Fruit fly (Drosophila melanogaster) whole organism, embryonic: ENCODE data around the gene CG33510.

Experiments
- CG10366 ChIP-seq: fragments of 200-800 bp; sonication (Bioruptor generic); IDR thresholded peaks from 2 replicates; pipeline ENCODE4 v1.3.6; 2022; ENCODE audit warnings: missing biosample characterization, missing genetic modification characterization
- CG12769 ChIP-seq: fragments of 200-800 bp; sonication (Bioruptor generic); optimal IDR thresholded peaks from 2 replicates; lab custom pipeline; 2019; ENCODE audit warnings: missing biosample characterization, mild to moderate bottlenecking, missing genetic modification characterization, moderate library complexity
- CG13123 ChIP-seq: fragments of 200-800 bp; sonication (Bioruptor generic); optimal IDR thresholded peaks from 2 replicates; lab custom pipeline; 2016; ENCODE audit warnings: missing biosample characterization, missing genetic modification characterization
- CG15514 ChIP-seq: fragments of 200-800 bp; sonication (Bioruptor generic); optimal IDR thresholded peaks from 3 replicates; lab custom pipeline; 2017; ENCODE audit warnings: missing biosample characterization, missing genetic modification characterization, mild to moderate bottlenecking, moderate library complexity, missing genetic modification reagents
- CG15601 ChIP-seq: fragments of 200-800 bp; sonication (Bioruptor generic); optimal IDR thresholded peaks from 3 replicates; lab custom pipeline; 2019; ENCODE audit warnings: missing biosample characterization, mild to moderate bottlenecking, missing genetic modification characterization, moderate library complexity
- CG1603 ChIP-seq: fragments of 200-800 bp; sonication (Bioruptor generic); optimal IDR thresholded peaks from 2 replicates; lab custom pipeline; 2019; ENCODE audit warnings: missing biosample characterization, mild to moderate bottlenecking, missing genetic modification characterization, moderate library complexity
- CG17612 ChIP-seq: fragments of 200-800 bp; sonication (Bioruptor generic); IDR thresholded peaks from 2 replicates; pipeline ENCODE4 v1.3.6; 2022; ENCODE audit warnings: missing biosample characterization, missing genetic modification characterization
- CG18476 ChIP-seq: fragments of 200-800 bp; sonication (Bioruptor generic); optimal IDR thresholded peaks from 2 replicates; lab custom pipeline; 2016; ENCODE audit warnings: missing biosample characterization, mild to moderate bottlenecking, missing genetic modification characterization
- CG18764 ChIP-seq: fragments of 200-800 bp; sonication (Bioruptor generic); optimal IDR thresholded peaks from 3 replicates; lab custom pipeline; 2016; ENCODE audit warnings: missing biosample characterization, missing genetic modification characterization
- CG2120 ChIP-seq: fragments of 200-800 bp; sonication (Bioruptor generic); optimal IDR thresholded peaks from 3 replicates; lab custom pipeline; 2016; ENCODE audit warnings: missing biosample characterization, missing genetic modification characterization
- CG4328 ChIP-seq: fragments of 200-800 bp; sonication (Bioruptor generic); optimal IDR thresholded peaks from 3 replicates; lab custom pipeline; 2017; ENCODE audit warnings: missing biosample characterization, missing genetic modification reagents, missing genetic modification characterization
- CG4404 ChIP-seq: fragments of 200-800 bp; sonication (Bioruptor generic); IDR thresholded peaks from 2 replicates; pipeline ENCODE4 v1.3.6; 2022; ENCODE audit warnings: missing biosample characterization, missing genetic modification characterization
- CG6683 ChIP-seq: fragments of 200-800 bp; sonication (Bioruptor generic); optimal IDR thresholded peaks from 2 replicates; lab custom pipeline; 2017; ENCODE audit warnings: missing biosample characterization, mild to moderate bottlenecking, missing genetic modification characterization, missing genetic modification reagents
- CG8388 ChIP-seq: fragments of 200-800 bp; sonication (Bioruptor generic); optimal IDR thresholded peaks from 2 replicates; lab custom pipeline; 2019; ENCODE audit warnings: missing biosample characterization, mild to moderate bottlenecking, missing genetic modification characterization, moderate library complexity
- CG9797 ChIP-seq: fragments of 200-800 bp; sonication (Bioruptor generic); optimal IDR thresholded peaks from 3 replicates; lab custom pipeline; 2018; ENCODE audit warnings: missing biosample characterization, mild to moderate bottlenecking, missing genetic modification characterization
- Dip3 ChIP-seq: fragments of 200-800 bp; sonication (Bioruptor generic); optimal IDR thresholded peaks from 3 replicates; lab custom pipeline; 2016; ENCODE audit warnings: missing biosample characterization, missing genetic modification characterization
- Doc2 ChIP-seq: fragments of 200-800 bp; sonication (Bioruptor generic); IDR thresholded peaks from 2 replicates; pipeline ENCODE4 v1.3.6; 2022; ENCODE audit warnings: missing biosample characterization, missing genetic modification characterization
- Ets97D ChIP-seq: fragments of 200-800 bp; sonication (Bioruptor generic); optimal IDR thresholded peaks from 3 replicates; lab custom pipeline; 2016; ENCODE audit warnings: missing biosample characterization, missing genetic modification characterization
- Fer1 ChIP-seq: fragments of 200-800 bp; sonication (Bioruptor generic); optimal IDR thresholded peaks from 2 replicates; lab custom pipeline; 2017; ENCODE audit warnings: missing biosample characterization, mild to moderate bottlenecking, missing genetic modification characterization
- Gug ChIP-seq: fragments of 200-800 bp; sonication (Bioruptor generic); IDR thresholded peaks from 4 replicates; pipeline ENCODE4 v1.3.6; 2022; ENCODE audit warnings: missing biosample characterization, missing genetic modification characterization
- Lhr ChIP-seq: fragments of 200-800 bp; sonication (Bioruptor generic); optimal IDR thresholded peaks from 3 replicates; lab custom pipeline; 2017; ENCODE audit warnings: mild to moderate bottlenecking, missing biosample characterization, missing genetic modification reagents, missing genetic modification characterization
- Lim3 ChIP-seq: fragments of 200-800 bp; sonication (Bioruptor generic); IDR thresholded peaks from 2 replicates; pipeline ENCODE4 v1.3.6; 2022; ENCODE audit warnings: missing biosample characterization, missing genetic modification characterization
- Myb ChIP-seq: fragments of 200-800 bp; sonication (Bioruptor generic); optimal IDR thresholded peaks from 2 replicates; lab custom pipeline; 2016; ENCODE audit warnings: missing biosample characterization, missing genetic modification characterization
- NC2β ChIP-seq: fragments of 200-800 bp; sonication (Bioruptor generic); optimal IDR thresholded peaks from 2 replicates; lab custom pipeline; 2016; ENCODE audit warnings: missing biosample characterization, missing genetic modification characterization
- Nf-YA ChIP-seq: fragments of 200-800 bp; sonication (Bioruptor generic); IDR thresholded peaks from 2 replicates; pipeline ENCODE4 v1.3.6; 2022; ENCODE audit warnings: missing biosample characterization, missing genetic modification characterization
- NfI ChIP-seq: fragments of 200-800 bp; sonication (Bioruptor generic); optimal IDR thresholded peaks from 3 replicates; lab custom pipeline; 2018; ENCODE audit warnings: missing biosample characterization, mild to moderate bottlenecking, missing genetic modification characterization, moderate library complexity
- Optix ChIP-seq: fragments of 200-800 bp; sonication (Bioruptor generic); IDR thresholded peaks from 3 replicates; pipeline ENCODE4 v1.3.6; 2022; ENCODE audit warnings: missing biosample characterization, missing genetic modification characterization
- Rfx ChIP-seq: fragments of 200-800 bp; sonication (Bioruptor generic); IDR thresholded peaks from 2 replicates; pipeline ENCODE4 v1.3.6; 2022; ENCODE audit warnings: missing biosample characterization, missing genetic modification characterization
- amos ChIP-seq: fragments of 200-800 bp; sonication (Bioruptor generic); IDR thresholded peaks from 2 replicates; pipeline ENCODE4 v1.3.6; 2022; ENCODE audit warnings: missing biosample characterization, missing genetic modification characterization; ENCODE audit not compliant: partially characterized antibody
- cad ChIP-seq: fragments of >200 bp; optimal IDR thresholded peaks from 2 replicates; lab custom pipeline; 2017; ENCODE audit warnings: missing biosample characterization, missing genetic modification characterization
- caup ChIP-seq: fragments of 200-800 bp; sonication (Bioruptor generic); optimal IDR thresholded peaks from 3 replicates; lab custom pipeline; 2017; ENCODE audit warnings: missing biosample characterization, mild to moderate bottlenecking, missing genetic modification characterization, moderate library complexity; ENCODE audit not compliant: severe bottlenecking
- chif ChIP-seq, 2 experiments: fragments of 200-800 bp; sonication (Bioruptor generic); optimal IDR thresholded peaks; 3 replicates each; lab custom pipeline; 2016; ENCODE audit warnings: missing biosample characterization in 2 of 2, missing genetic modification characterization in 2 of 2
- disco-r ChIP-seq: fragments of 200-800 bp; sonication (Bioruptor generic); optimal IDR thresholded peaks from 2 replicates; lab custom pipeline; 2016; ENCODE audit warnings: missing biosample characterization, missing genetic modification characterization
- ems ChIP-seq: fragments of 200-800 bp; sonication (Bioruptor generic); optimal IDR thresholded peaks from 3 replicates; lab custom pipeline; 2016; ENCODE audit warnings: missing biosample characterization, missing genetic modification characterization
- eve ChIP-seq, 2 experiments: fragments of >200 bp; optimal IDR thresholded peaks; 2 replicates each; lab custom pipeline; 2017; ENCODE audit warnings: missing biosample characterization in 2 of 2, missing genetic modification characterization in 2 of 2
- ewg ChIP-seq: fragments of 200-800 bp; sonication (Bioruptor generic); optimal IDR thresholded peaks from 3 replicates; lab custom pipeline; 2017; ENCODE audit warnings: mild to moderate bottlenecking, missing biosample characterization, missing genetic modification reagents, missing genetic modification characterization
- eyg ChIP-seq: fragments of 200-800 bp; sonication (Bioruptor generic); optimal IDR thresholded peaks from 3 replicates; lab custom pipeline; 2016; ENCODE audit warnings: missing biosample characterization, missing genetic modification characterization
- gfzf ChIP-seq: fragments of 200-800 bp; sonication (Bioruptor generic); optimal IDR thresholded peaks from 2 replicates; lab custom pipeline; 2016; ENCODE audit warnings: missing biosample characterization, mild to moderate bottlenecking, missing genetic modification characterization, moderate library complexity
- hth ChIP-seq: fragments of >200 bp; optimal IDR thresholded peaks from 2 replicates; lab custom pipeline; 2017; ENCODE audit warnings: inconsistent platforms
- jing ChIP-seq: fragments of 200-800 bp; sonication (Bioruptor generic); optimal IDR thresholded peaks from 2 replicates; lab custom pipeline; 2018; ENCODE audit warnings: missing biosample characterization, mild to moderate bottlenecking, missing genetic modification characterization
- ken ChIP-seq: fragments of 200-800 bp; sonication (Bioruptor generic); IDR thresholded peaks from 3 replicates; pipeline ENCODE4 v1.3.6; 2022; ENCODE audit warnings: missing biosample characterization, missing genetic modification characterization
- kni ChIP-seq: fragments of 200-800 bp; sonication (Bioruptor generic); optimal IDR thresholded peaks from 3 replicates; lab custom pipeline; 2017; ENCODE audit warnings: mild to moderate bottlenecking, missing biosample characterization, missing genetic modification reagents, missing genetic modification characterization
- luna ChIP-seq: fragments of 200-800 bp; sonication (Bioruptor generic); optimal IDR thresholded peaks from 2 replicates; lab custom pipeline; 2016; ENCODE audit warnings: missing biosample characterization, missing genetic modification characterization
- pb ChIP-seq: fragments of 200-800 bp; sonication (Bioruptor generic); optimal IDR thresholded peaks from 3 replicates; lab custom pipeline; 2016; ENCODE audit warnings: missing biosample characterization, missing genetic modification characterization
- peb ChIP-seq: fragments of 200-800 bp; sonication (Bioruptor generic); IDR thresholded peaks from 2 replicates; pipeline ENCODE4 v1.3.6; 2022; ENCODE audit warnings: missing biosample characterization, missing genetic modification characterization
- sens-2 ChIP-seq: fragments of 200-800 bp; sonication (Bioruptor generic); IDR thresholded peaks from 2 replicates; pipeline ENCODE4 v1.3.6; 2022; ENCODE audit warnings: missing biosample characterization, missing genetic modification characterization
- sisA ChIP-seq: fragments of 200-800 bp; sonication (Bioruptor generic); IDR thresholded peaks from 2 replicates; pipeline ENCODE4 v1.3.6; 2022; ENCODE audit warnings: missing biosample characterization, missing genetic modification characterization
- sob ChIP-seq: fragments of 200-800 bp; sonication (Bioruptor generic); IDR thresholded peaks from 2 replicates; pipeline ENCODE4 v1.3.6; 2022; ENCODE audit warnings: missing biosample characterization, missing genetic modification characterization
- stc ChIP-seq: fragments of 200-800 bp; sonication (Bioruptor generic); IDR thresholded peaks from 2 replicates; pipeline ENCODE4 v1.3.6; 2022; ENCODE audit warnings: missing biosample characterization, missing genetic modification characterization
- wdn ChIP-seq: fragments of 200-800 bp; sonication (Bioruptor generic); IDR thresholded peaks from 2 replicates; pipeline ENCODE4 v1.3.6; 2022; ENCODE audit warnings: missing biosample characterization, missing genetic modification characterization

The CG33510 gene

DNA sequence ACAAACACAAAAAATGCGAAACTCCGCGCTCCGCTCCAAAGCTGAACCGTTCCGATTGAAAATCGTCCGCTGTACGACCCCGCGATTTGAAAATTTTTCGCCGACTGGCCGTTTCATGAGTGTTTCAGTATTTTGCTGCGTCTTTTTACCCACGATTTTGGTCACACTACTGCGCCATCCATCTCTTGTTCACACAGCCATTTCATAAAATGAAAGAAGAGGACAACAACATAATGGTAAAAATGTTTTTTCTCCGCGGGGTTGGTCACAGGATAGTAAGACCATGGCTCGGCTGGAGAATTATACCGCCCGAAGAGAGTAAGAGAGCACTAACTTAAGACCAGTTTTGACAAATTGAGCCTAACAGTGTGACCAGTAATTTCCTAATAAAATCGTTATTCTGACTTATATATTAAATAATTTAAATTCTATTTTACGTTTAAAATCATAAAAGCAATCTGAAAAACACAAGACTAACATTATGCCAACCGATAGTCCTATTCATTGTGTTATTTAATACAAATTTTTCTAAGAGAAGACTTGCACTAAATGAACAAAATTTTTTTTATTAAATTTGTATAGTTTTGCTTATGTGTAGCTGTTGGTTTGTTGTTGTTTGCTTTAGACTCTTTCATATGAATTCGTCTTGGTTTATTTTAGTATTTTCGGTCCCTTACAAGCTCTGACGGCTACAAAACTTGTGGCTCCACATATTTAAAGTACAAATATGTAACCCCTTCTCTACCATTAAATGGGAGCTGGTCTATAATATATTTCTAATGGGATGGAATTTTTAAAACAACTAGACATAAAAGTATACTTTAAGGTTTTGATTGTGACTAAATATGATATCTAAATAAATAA lies 32.0 kb downstream of the CG33510 start, which contains the start of gene CG42238 (continued):
- peak; percentile 40 for TF ChIP-seq CG12769
- TF ChIP-seq Ets97D (GFP tag; lab: Kevin White, UChicago), result peak; percentile 28
- TF ChIP-seq Fer1, result peak; percentile 30
- no peak for TF ChIP-seq sens-2 (GFP tag; lab: Robert Waterston, UW)
- TF ChIP-seq CG13123 (GFP tag; lab: Kevin White, UChicago), result no peak
- TF ChIP-seq NC2β, result no peak
- no peak for TF ChIP-seq ewg (GFP tag; lab: Kevin White, UChicago)
- TF ChIP-seq Nf-YA, result 0 out of 2 replicates have a peak, but pooled peaks have one; percentile 10
- TF ChIP-seq disco-r, result no peak
- peak; percentile 95 for TF ChIP-seq CG9797 (GFP tag; lab: Kevin White, UChicago)
- no peak for TF ChIP-seq CG18476
- TF ChIP-seq stc, result no peak
- TF ChIP-seq chif (GFP tag; optimal IDR thresholded peaks at IDR 0.05; lab: Kevin White, UChicago), result no peak
- TF ChIP-seq eve (GFP tag; optimal IDR thresholded peaks at IDR 0.05; lab: Kevin White, UChicago), result no peak
- 0 out of 2 replicates have a peak, but pooled peaks have one; percentile 41 for TF ChIP-seq sob (GFP tag; lab: Robert Waterston, UW)
- TF ChIP-seq Optix, result no peak
- TF ChIP-seq CG6683 (GFP tag; lab: Kevin White, UChicago), result no peak
- TF ChIP-seq gfzf (GFP tag; lab: Kevin White, UChicago), result peak; percentile 88
- no peak for TF ChIP-seq kni (GFP tag; lab: Kevin White, UChicago)
- TF ChIP-seq Lim3 (GFP tag; lab: Robert Waterston, UW), result no peak
- peak; percentile 64 for TF ChIP-seq CG1603
- peak; percentile 28 for TF ChIP-seq Lhr (GFP tag; lab: Kevin White, UChicago)
- TF ChIP-seq CG17612 (GFP tag; lab: Robert Waterston, UW), result no peak
- TF ChIP-seq ems (GFP tag; lab: Kevin White, UChicago), result no peak
- no peak for TF ChIP-seq CG8388
- no peak for TF ChIP-seq CG10366
- TF ChIP-seq eyg (GFP tag; lab: Kevin White, UChicago), result no peak
- no peak for TF ChIP-seq CG2120
- TF ChIP-seq luna (GFP tag; lab: Kevin White, UChicago), result no peak
- TF ChIP-seq CG4328, result no peak
- TF ChIP-seq Myb, result peak; percentile 60
- peak; percentile 56 for TF ChIP-seq amos
- no peak for TF ChIP-seq CG4404 (GFP tag; lab: Robert Waterston, UW)
- no peak for TF ChIP-seq CG15601 (tag; lab: Kevin White, UChicago)
- TF ChIP-seq Dip3 (GFP tag; lab: Kevin White, UChicago), result no peak
- no peak for TF ChIP-seq peb
- peak; percentile 9 for TF ChIP-seq cad (GFP tag; lab: Kevin White, UChicago)
- peak; percentile 6; the same call in 1 of the 2 replicates for TF ChIP-seq sisA (GFP tag; lab: Robert Waterston, UW)
- no peak for TF ChIP-seq CG18764 (GFP tag; lab: Kevin White, UChicago)
- no peak for TF ChIP-seq jing (GFP tag; lab: Kevin White, UChicago)
- TF ChIP-seq Gug (GFP tag; lab: Robert Waterston, UW), result 0 out of 4 replicates have a peak, but pooled peaks have one; percentile 13
- no peak for TF ChIP-seq NfI (GFP tag; lab: Kevin White, UChicago)
- peak; percentile 20; the same call in 1 of the 2 replicates for TF ChIP-seq Rfx
- no peak for TF ChIP-seq hth (lab: Kevin White, UChicago)
- peak; percentile 10; the same call in 1 of the 3 replicates for TF ChIP-seq ken (GFP tag; lab: Robert Waterston, UW)
- TF ChIP-seq pb, result no peak
- no peak for TF ChIP-seq caup (GFP tag; lab: Kevin White, UChicago)
- no peak for TF ChIP-seq wdn
- no peak for TF ChIP-seq Doc2 (GFP tag; lab: Robert Waterston, UW)
- peak; percentile 74 for TF ChIP-seq CG15514 (GFP tag; lab: Kevin White, UChicago)
